Worm (Caenorhabditis elegans) whole organism, late embryonic: ENCODE measurements around the gene srg-38.

Source experiments
- C08G9.2 ChIP-seq: sonication (generic microtip); optimal IDR thresholded peaks from 2 replicates; lab custom pipeline; 2016; ENCODE audit warnings: mild to moderate bottlenecking, missing genetic modification characterization, moderate library complexity, missing compliant biosample characterization
- C38D4.7 ChIP-seq: fragments of 200-800 bp; sonication (Bioruptor generic); optimal IDR thresholded peaks from 2 replicates; lab custom pipeline; 2018; ENCODE audit warnings: mild to moderate bottlenecking, missing genetic modification characterization, moderate library complexity, missing compliant biosample characterization
- F13H6.1 ChIP-seq: sonication (generic microtip); optimal IDR thresholded peaks from 2 replicates; lab custom pipeline; 2016; ENCODE audit warnings: missing genetic modification characterization, missing compliant biosample characterization
- K02D7.2 ChIP-seq: sonication (generic microtip); optimal IDR thresholded peaks from 2 replicates; lab custom pipeline; 2017; ENCODE audit warnings: mild to moderate bottlenecking, missing genetic modification characterization, missing compliant biosample characterization
- K09A11.1 ChIP-seq: sonication (generic microtip); optimal IDR thresholded peaks from 2 replicates; lab custom pipeline; 2017; ENCODE audit warnings: antibody characterized with exemption, mild to moderate bottlenecking, missing genetic modification characterization, missing compliant biosample characterization; ENCODE audit not compliant: insufficient read depth
- Y22D7AL.16 ChIP-seq: sonication (generic microtip); optimal IDR thresholded peaks from 2 replicates; lab custom pipeline; 2016; ENCODE audit warnings: missing genetic modification characterization, missing compliant biosample characterization
- ceh-14 ChIP-seq: sonication (generic microtip); optimal IDR thresholded peaks from 2 replicates; lab custom pipeline; 2016; ENCODE audit warnings: missing genotype, missing genetic modification characterization, missing compliant biosample characterization
- ceh-24 ChIP-seq: sonication (generic microtip); optimal IDR thresholded peaks from 2 replicates; lab custom pipeline; 2016; ENCODE audit warnings: mild to moderate bottlenecking, missing genetic modification characterization, missing compliant biosample characterization
- ceh-30 ChIP-seq: fragments of 150-350 bp; optimal IDR thresholded peaks from 2 replicates; lab custom pipeline; 2014; ENCODE audit warnings: missing biosample characterization, missing genetic modification characterization
- ceh-31 ChIP-seq: sonication (generic microtip); optimal IDR thresholded peaks from 2 replicates; lab custom pipeline; 2016; ENCODE audit warnings: missing genetic modification characterization, missing compliant biosample characterization
- ceh-34 ChIP-seq: sonication (generic microtip); optimal IDR thresholded peaks from 2 replicates; lab custom pipeline; 2016; ENCODE audit warnings: mild to moderate bottlenecking, missing genetic modification characterization, missing compliant biosample characterization
- ceh-45 ChIP-seq: fragments of 200-800 bp; sonication (Bioruptor generic); IDR thresholded peaks from 2 replicates; pipeline ENCODE4 v1.3.6; 2022; ENCODE audit warnings: missing genetic modification reagents, missing genetic modification characterization, missing compliant biosample characterization
- ceh-48 ChIP-seq: sonication (generic microtip); optimal IDR thresholded peaks from 2 replicates; lab custom pipeline; 2016; ENCODE audit warnings: missing genetic modification characterization, inconsistent platforms, missing compliant biosample characterization
- ceh-6 ChIP-seq: fragments of 200-800 bp; sonication (Bioruptor generic); optimal IDR thresholded peaks from 2 replicates; lab custom pipeline; 2018; ENCODE audit warnings: mild to moderate bottlenecking, missing genetic modification characterization, missing compliant biosample characterization
- che-1 ChIP-seq: sonication (generic microtip); optimal IDR thresholded peaks from 2 replicates; lab custom pipeline; 2016; ENCODE audit warnings: mild to moderate bottlenecking, missing genetic modification characterization, missing compliant biosample characterization
- elt-2 ChIP-seq: sonication (generic microtip); optimal IDR thresholded peaks from 2 replicates; lab custom pipeline; 2016; ENCODE audit warnings: missing genetic modification reagents, missing genetic modification characterization, missing compliant biosample characterization
- elt-4 ChIP-seq: sonication (generic microtip); optimal IDR thresholded peaks from 2 replicates; lab custom pipeline; 2016; ENCODE audit warnings: missing genetic modification characterization, missing compliant biosample characterization
- ets-4 ChIP-seq: sonication (generic microtip); optimal IDR thresholded peaks from 2 replicates; lab custom pipeline; 2016; ENCODE audit warnings: missing genetic modification characterization, missing compliant biosample characterization
- eyg-1 ChIP-seq: sonication (generic microtip); optimal IDR thresholded peaks from 2 replicates; lab custom pipeline; 2016; ENCODE audit warnings: missing genotype, missing genetic modification characterization, missing compliant biosample characterization
- fax-1 ChIP-seq: sonication (generic microtip); optimal IDR thresholded peaks from 2 replicates; lab custom pipeline; 2016; ENCODE audit warnings: missing genotype, missing genetic modification characterization, missing compliant biosample characterization
- fkh-6 ChIP-seq: sonication (generic microtip); optimal IDR thresholded peaks from 2 replicates; lab custom pipeline; 2016; ENCODE audit warnings: missing genetic modification characterization, missing compliant biosample characterization
- gmeb-2 ChIP-seq: sonication (generic microtip); optimal IDR thresholded peaks from 2 replicates; lab custom pipeline; 2016; ENCODE audit warnings: missing genetic modification characterization, inconsistent platforms, missing compliant biosample characterization
- hlh-15 ChIP-seq: sonication (generic microtip); optimal IDR thresholded peaks from 2 replicates; lab custom pipeline; 2016; ENCODE audit warnings: missing genetic modification characterization, missing compliant biosample characterization
- hlh-30 ChIP-seq: sonication (generic microtip); optimal IDR thresholded peaks from 2 replicates; lab custom pipeline; 2017; ENCODE audit warnings: antibody characterized with exemption, missing genetic modification characterization, missing compliant biosample characterization; ENCODE audit not compliant: insufficient read depth
- hlh-6 ChIP-seq: sonication (generic microtip); optimal IDR thresholded peaks from 2 replicates; lab custom pipeline; 2016; ENCODE audit warnings: missing genotype, missing genetic modification characterization, missing compliant biosample characterization
- hlh-8 ChIP-seq: sonication (generic microtip); optimal IDR thresholded peaks from 2 replicates; lab custom pipeline; 2016; ENCODE audit warnings: missing genotype, missing genetic modification characterization, missing compliant biosample characterization
- lim-6 ChIP-seq: sonication (generic microtip); optimal IDR thresholded peaks from 2 replicates; lab custom pipeline; 2016; ENCODE audit warnings: missing genetic modification characterization, missing compliant biosample characterization
- lin-11 ChIP-seq: fragments of 200-800 bp; sonication (Bioruptor generic); optimal IDR thresholded peaks from 2 replicates; lab custom pipeline; 2018; ENCODE audit warnings: mild to moderate bottlenecking, missing genetic modification characterization, missing compliant biosample characterization
- mec-3 ChIP-seq: sonication (generic microtip); optimal IDR thresholded peaks from 2 replicates; lab custom pipeline; 2016; ENCODE audit warnings: borderline replicate concordance, missing genetic modification characterization, missing compliant biosample characterization
- nfya-1 ChIP-seq: sonication (generic microtip); optimal IDR thresholded peaks from 2 replicates; lab custom pipeline; 2017; ENCODE audit warnings: missing genetic modification characterization, mild to moderate bottlenecking, missing compliant biosample characterization, antibody characterized with exemption, moderate library complexity
- nhr-11 ChIP-seq: fragments of 150-350 bp; optimal IDR thresholded peaks from 2 replicates; lab custom pipeline; 2014; ENCODE audit warnings: missing biosample characterization, missing genetic modification characterization
- nhr-232 ChIP-seq: sonication (generic microtip); optimal IDR thresholded peaks from 2 replicates; lab custom pipeline; 2016; ENCODE audit warnings: missing genetic modification characterization, missing compliant biosample characterization
- npax-4 ChIP-seq: sonication (generic microtip); optimal IDR thresholded peaks from 2 replicates; lab custom pipeline; 2016; ENCODE audit warnings: missing genetic modification characterization, missing compliant biosample characterization
- odd-2 ChIP-seq: sonication (generic microtip); optimal IDR thresholded peaks from 2 replicates; lab custom pipeline; 2017; ENCODE audit warnings: antibody characterized with exemption, mild to moderate bottlenecking, missing genetic modification characterization, missing compliant biosample characterization
- pat-9 ChIP-seq: fragments of 200-800 bp; sonication (Bioruptor generic); optimal IDR thresholded peaks from 2 replicates; lab custom pipeline; 2018; ENCODE audit warnings: mild to moderate bottlenecking, missing genetic modification characterization, moderate library complexity, missing compliant biosample characterization
- pha-4 ChIP-seq: fragments of 150-350 bp; optimal IDR thresholded peaks from 2 replicates; lab custom pipeline; 2018; ENCODE audit warnings: missing biosample characterization, missing genetic modification reagents, missing genetic modification characterization
- pqm-1 ChIP-seq: sonication (generic microtip); optimal IDR thresholded peaks from 2 replicates; lab custom pipeline; 2016; ENCODE audit warnings: missing genetic modification characterization, missing compliant biosample characterization
- sdc-2 ChIP-seq: sonication (generic microtip); optimal IDR thresholded peaks from 2 replicates; lab custom pipeline; 2016; ENCODE audit warnings: missing genotype, missing genetic modification characterization, missing compliant biosample characterization
- sox-2 ChIP-seq: fragments of 200-800 bp; sonication (Bioruptor generic); IDR thresholded peaks from 2 replicates; pipeline ENCODE4 v1.3.6; 2022; ENCODE audit warnings: missing genetic modification reagents, missing genetic modification characterization, missing compliant biosample characterization
- sox-4 ChIP-seq: sonication (generic microtip); optimal IDR thresholded peaks from 2 replicates; lab custom pipeline; 2017; ENCODE audit warnings: mild to moderate bottlenecking, missing genetic modification characterization, inconsistent platforms, missing compliant biosample characterization
- syd-9 ChIP-seq: sonication (generic microtip); optimal IDR thresholded peaks from 2 replicates; lab custom pipeline; 2016; ENCODE audit warnings: mild to moderate bottlenecking, missing genetic modification characterization, moderate library complexity, missing compliant biosample characterization
- tbx-7 ChIP-seq: sonication (generic microtip); optimal IDR thresholded peaks from 2 replicates; lab custom pipeline; 2016; ENCODE audit warnings: missing genotype, missing genetic modification characterization, missing compliant biosample characterization
- unc-42 ChIP-seq: sonication (generic microtip); optimal IDR thresholded peaks from 2 replicates; lab custom pipeline; 2016; ENCODE audit warnings: missing genotype, missing genetic modification characterization, missing compliant biosample characterization
- unc-55 ChIP-seq: sonication (generic microtip); optimal IDR thresholded peaks from 2 replicates; lab custom pipeline; 2017; ENCODE audit warnings: missing biosample characterization, missing genetic modification reagents, missing genetic modification characterization
- unc-86 ChIP-seq: sonication (generic microtip); optimal IDR thresholded peaks from 2 replicates; lab custom pipeline; 2016; ENCODE audit warnings: missing genetic modification characterization, missing compliant biosample characterization
- zip-5 ChIP-seq: sonication (generic microtip); optimal IDR thresholded peaks from 2 replicates; lab custom pipeline; 2016; ENCODE audit warnings: missing genetic modification characterization, missing compliant biosample characterization

Gene srg-38

DNA sequence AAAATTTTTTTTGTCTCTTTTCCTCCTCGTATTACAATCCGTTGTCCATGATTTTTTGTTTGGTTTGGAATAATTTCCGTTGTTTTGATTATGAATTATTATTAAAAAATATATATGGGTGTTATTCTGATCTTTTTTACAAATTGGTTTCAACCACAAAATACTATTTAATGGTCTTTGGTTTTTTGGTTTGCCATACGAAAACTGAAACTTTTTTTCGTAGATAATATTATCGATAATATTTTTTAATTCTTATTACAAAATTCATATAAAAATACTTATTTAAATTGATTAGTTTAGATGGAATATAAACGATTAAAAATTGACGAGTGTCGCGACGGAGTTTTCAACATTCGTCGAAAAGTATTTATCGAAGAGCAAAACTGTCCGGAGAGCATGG, 28.3 kb downstream of the srg-38 start, which contains the start of gene jmjd-5:
Gene jmjd-5, plus strand, starts transcription at position 301 of the 400 bp plus-strand sequence.
- no peak for TF ChIP-seq ceh-30 (tag; lab: Kevin White, UChicago)
- TF ChIP-seq unc-42 (tag; lab: Kevin White, UChicago): no peak
- TF ChIP-seq Y22D7AL.16 (tag; lab: Kevin White, UChicago): no peak
- no peak for TF ChIP-seq lin-11 (tag; lab: Kevin White, UChicago)
- no peak for TF ChIP-seq pqm-1 (tag; lab: Kevin White, UChicago)
- TF ChIP-seq syd-9 (tag; lab: Kevin White, UChicago): no peak
- TF ChIP-seq elt-4: no peak
- TF ChIP-seq ceh-24 (tag; lab: Kevin White, UChicago): no peak
- no peak for TF ChIP-seq ceh-6 (GFP tag; lab: Kevin White, UChicago)
- TF ChIP-seq ceh-48 (tag; lab: Kevin White, UChicago): no peak
- no peak for TF ChIP-seq sdc-2
- no peak for TF ChIP-seq hlh-15
- no peak for TF ChIP-seq gmeb-2
- TF ChIP-seq pha-4: no peak
- no peak for TF ChIP-seq elt-2 (tag; lab: Kevin White, UChicago)
- no peak for TF ChIP-seq ets-4 (tag; lab: Kevin White, UChicago)
- no peak for TF ChIP-seq hlh-6 (tag; lab: Kevin White, UChicago)
- no peak for TF ChIP-seq F13H6.1 (tag; lab: Kevin White, UChicago)
- no peak for TF ChIP-seq C08G9.2
- TF ChIP-seq sox-4: no peak

DNA sequence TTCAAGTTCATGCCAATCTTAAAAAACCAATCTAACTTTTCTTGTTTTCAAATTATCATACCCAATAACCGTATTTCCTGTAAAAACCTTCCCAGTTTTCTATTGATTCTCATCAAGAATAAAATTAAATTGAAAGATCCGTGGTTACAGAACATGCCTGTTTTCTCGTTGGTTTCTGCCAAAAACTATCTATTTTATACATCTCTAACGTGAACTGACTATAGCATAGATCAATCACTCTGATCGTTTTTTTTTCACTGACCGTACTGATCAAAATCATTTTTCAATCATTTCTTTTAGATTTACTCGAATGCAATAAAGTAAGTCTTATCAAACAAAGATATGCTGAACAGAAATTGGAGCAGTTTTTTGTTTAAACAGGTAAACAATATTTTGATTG, 30.5 kb downstream of the srg-38 start, which contains the start of gene C06H2.2:
Gene C06H2.2, plus strand, starts transcription at position 301 of the 400 bp plus-strand sequence.
- no peak for TF ChIP-seq unc-42 (tag; lab: Kevin White, UChicago)
- no peak for TF ChIP-seq nhr-11
- TF ChIP-seq eyg-1 (tag; lab: Kevin White, UChicago): no peak
- no peak for TF ChIP-seq sdc-2
- no peak for TF ChIP-seq F13H6.1 (tag; lab: Kevin White, UChicago)
- TF ChIP-seq hlh-8: no peak
- no peak for TF ChIP-seq zip-5 (tag; lab: Kevin White, UChicago)
- no peak for TF ChIP-seq che-1 (tag; lab: Kevin White, UChicago)
- TF ChIP-seq K09A11.1 (tag; lab: Kevin White, UChicago): no peak
- TF ChIP-seq fax-1 (tag; lab: Kevin White, UChicago): no peak
- TF ChIP-seq pqm-1 (tag; lab: Kevin White, UChicago): no peak
- TF ChIP-seq sox-2 (GFP tag; lab: Robert Waterston, UW): no peak
- TF ChIP-seq hlh-6 (tag; lab: Kevin White, UChicago): no peak

DNA sequence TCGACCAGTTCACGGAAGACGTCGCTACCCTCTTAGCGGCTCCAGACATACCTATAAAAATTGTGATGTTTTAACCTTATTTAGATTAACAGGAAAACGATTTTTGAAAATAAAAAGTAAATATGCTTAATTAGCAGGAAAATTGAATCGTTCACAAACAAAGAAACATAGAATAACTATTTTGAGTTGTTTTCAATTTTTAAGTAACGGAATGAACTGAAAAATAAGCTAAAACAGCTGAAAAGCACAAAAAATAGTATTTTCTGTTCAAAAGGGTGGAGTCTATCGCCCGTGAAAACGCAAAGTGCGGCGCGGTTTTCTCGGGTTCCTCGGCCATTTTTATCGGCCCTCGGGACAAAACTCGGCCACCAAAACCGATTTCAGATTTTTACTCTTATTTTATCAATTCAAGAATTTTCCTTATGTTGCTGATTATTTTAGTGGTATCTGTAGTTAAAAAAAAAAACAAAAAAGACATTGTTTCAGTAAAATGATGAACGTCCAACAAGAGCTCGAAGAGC, 31.6 kb downstream of the srg-38 start, which contains the start of the genes atp-5 and lmtr-3:
Gene atp-5, minus strand, starts transcription at position 51 of the 521 bp plus-strand sequence.
Gene lmtr-3, plus strand, starts transcription at position 370 of the 521 bp plus-strand sequence.
- TF ChIP-seq K02D7.2 (tag; lab: Kevin White, UChicago): no peak
- TF ChIP-seq nhr-232 (tag; lab: Kevin White, UChicago): no peak
- TF ChIP-seq fkh-6 (tag; lab: Kevin White, UChicago): peak; percentile 68
- peak; percentile 71 for TF ChIP-seq lim-6
- TF ChIP-seq ets-4 (tag; lab: Kevin White, UChicago): peak; percentile 88
- TF ChIP-seq hlh-30 (tag; lab: Kevin White, UChicago): peak; percentile 16
- TF ChIP-seq elt-4: no peak
- no peak for TF ChIP-seq K09A11.1 (tag; lab: Kevin White, UChicago)
- TF ChIP-seq ceh-31 (tag; lab: Kevin White, UChicago): peak; percentile 97
- no peak for TF ChIP-seq Y22D7AL.16 (tag; lab: Kevin White, UChicago)
- peak; percentile 60 for TF ChIP-seq elt-2 (tag; lab: Kevin White, UChicago)
- no peak for TF ChIP-seq odd-2 (tag; lab: Kevin White, UChicago)
- TF ChIP-seq C08G9.2: peak; percentile 92
- no peak for TF ChIP-seq unc-86 (tag; lab: Kevin White, UChicago)
- TF ChIP-seq ceh-14 (tag; lab: Kevin White, UChicago): no peak
- peak; percentile 9 for TF ChIP-seq fax-1 (tag; lab: Kevin White, UChicago)
- TF ChIP-seq ceh-45 (GFP tag; lab: Robert Waterston, UW): no peak
- no peak for TF ChIP-seq hlh-15
- peak; percentile 74 for TF ChIP-seq zip-5 (tag; lab: Kevin White, UChicago)
- TF ChIP-seq ceh-34 (tag; lab: Kevin White, UChicago): peak; percentile 37
- TF ChIP-seq tbx-7 (tag; lab: Kevin White, UChicago): peak; percentile 80
- TF ChIP-seq unc-55 (GFP tag; lab: Kevin White, UChicago): no peak
- peak; percentile 80 for TF ChIP-seq hlh-8
- no peak for TF ChIP-seq C38D4.7 (GFP tag; lab: Kevin White, UChicago)
- no peak for TF ChIP-seq ceh-24 (tag; lab: Kevin White, UChicago)
- no peak for TF ChIP-seq gmeb-2
- TF ChIP-seq pat-9 (tag; lab: Kevin White, UChicago): no peak
- TF ChIP-seq npax-4 (tag; lab: Kevin White, UChicago): no peak
- peak; percentile 25 for TF ChIP-seq unc-42 (tag; lab: Kevin White, UChicago)
- TF ChIP-seq F13H6.1 (tag; lab: Kevin White, UChicago): peak; percentile 50
- peak; percentile 77 for TF ChIP-seq mec-3 (tag; lab: Kevin White, UChicago)
- no peak for TF ChIP-seq ceh-6 (GFP tag; lab: Kevin White, UChicago)
- peak; percentile 39 for TF ChIP-seq nfya-1 (tag; lab: Kevin White, UChicago)
